Worm (Caenorhabditis elegans) whole organism, L4/young adult: ENCODE data around the gene nhr-111.

Experiments used
- W03F9.2 ChIP-seq: fragments of 150-350 bp; optimal IDR thresholded peaks from 2 replicates; lab custom pipeline; 2014; ENCODE audit warnings: missing biosample characterization, missing genetic modification characterization
- dao-5 ChIP-seq: sonication (generic microtip); optimal IDR thresholded peaks from 2 replicates; lab custom pipeline; 2016; ENCODE audit warnings: missing genotype, missing genetic modification characterization, moderate library complexity, missing compliant biosample characterization
- him-1 ChIP-seq: sonication (generic microtip); optimal IDR thresholded peaks from 2 replicates; lab custom pipeline; 2016; ENCODE audit warnings: missing genotype, missing genetic modification reagents, missing genetic modification characterization, missing compliant biosample characterization

The nhr-111 gene

DNA sequence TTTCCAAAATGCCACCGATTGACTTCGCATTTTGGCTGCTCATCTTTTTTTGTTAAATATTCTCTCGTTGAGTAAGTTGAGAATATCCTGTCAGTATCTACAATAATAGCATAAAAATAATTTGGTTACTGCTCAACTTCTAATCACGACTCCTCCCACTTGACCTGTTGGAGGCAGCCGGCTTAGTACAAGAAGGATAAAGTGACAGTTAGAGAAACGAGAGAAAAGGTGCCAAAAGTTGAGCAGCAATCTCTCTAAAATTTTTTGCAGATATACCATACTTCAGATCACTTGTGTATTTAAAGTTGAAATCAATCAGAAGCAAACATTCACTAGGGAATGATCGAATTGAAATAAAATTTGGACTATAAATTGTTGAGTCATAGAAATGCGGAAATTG is at the start of gene nhr-111:
TSS of gene nhr-111 (minus strand) at position 101 of the 400 bp plus-strand sequence.
- no peak for TF ChIP-seq dao-5 (tag; lab: Kevin White, UChicago)
- no peak for TF ChIP-seq W03F9.2 (tag; lab: Kevin White, UChicago)
- TF ChIP-seq him-1: no peak

DNA sequence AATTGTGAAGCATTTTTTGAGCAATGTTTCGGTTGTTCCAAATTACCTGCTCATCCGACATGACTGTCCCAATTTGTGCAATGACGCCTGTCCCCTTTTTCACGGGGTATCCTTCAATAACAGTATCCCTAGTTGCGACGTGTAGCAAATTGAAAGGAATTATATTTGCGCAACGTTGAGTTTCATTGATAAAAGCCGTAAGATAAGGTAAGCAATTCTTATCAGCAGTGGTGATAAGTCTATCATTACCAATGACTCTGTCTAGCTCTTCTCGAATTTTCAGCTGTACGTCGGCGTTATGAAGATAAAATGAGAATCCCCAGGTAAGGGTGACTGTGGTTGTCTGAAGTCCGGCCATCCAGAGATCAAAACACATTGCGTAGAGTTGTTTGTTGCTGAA is 49.5 kb upstream of the nhr-111 start:
- TF ChIP-seq him-1 (no peak), W03F9.2 (tag; lab: Kevin White, UChicago) (no peak), dao-5 (tag; lab: Kevin White, UChicago) (no peak)

DNA sequence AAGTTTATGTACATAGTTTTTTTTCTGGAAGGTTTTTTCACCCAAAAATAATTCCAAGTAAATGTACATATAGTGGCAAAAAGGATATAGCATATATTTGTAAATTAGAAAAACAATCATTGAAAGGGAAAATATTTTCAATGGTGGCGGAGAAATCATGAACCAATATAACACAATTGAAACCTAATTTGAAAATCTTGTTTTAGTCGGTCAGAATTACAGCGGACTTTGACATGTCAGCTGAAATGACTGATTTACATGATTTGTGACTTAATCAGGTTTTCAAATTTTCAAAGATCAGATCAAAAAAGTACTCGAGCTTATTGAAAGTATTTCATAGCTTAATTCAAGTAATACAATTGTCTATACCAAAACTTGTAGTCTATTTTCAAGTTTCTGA is 47.1 kb upstream of the nhr-111 start, which contains the start of gene K05D4.9:
TSS of gene K05D4.9 (minus strand) at position 101 of the 400 bp plus-strand sequence.
- TF ChIP-seq W03F9.2 (tag; lab: Kevin White, UChicago) (no peak), dao-5 (tag; lab: Kevin White, UChicago) (no peak), him-1 (no peak)

DNA sequence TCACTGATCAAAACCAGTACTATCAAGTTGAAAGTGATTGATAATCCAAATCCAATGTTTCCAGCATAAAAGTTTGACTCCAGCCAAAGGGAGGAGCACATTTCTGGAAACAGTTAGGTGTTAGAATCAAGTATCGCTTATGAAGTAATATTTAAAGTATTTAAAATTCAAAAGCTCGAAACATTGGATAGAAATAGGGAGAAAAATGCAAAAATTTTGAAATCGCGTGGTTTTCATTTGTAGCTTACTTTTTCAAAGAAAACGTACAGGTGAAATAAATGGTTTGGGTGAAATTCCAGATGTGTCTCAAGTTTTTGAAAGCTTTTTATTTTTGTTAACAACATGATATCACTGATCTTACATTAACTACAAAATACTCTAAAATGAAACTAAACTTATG is 44.4 kb upstream of the nhr-111 start, which contains the start of gene str-111:
TSS of gene str-111 (minus strand) at position 101 of the 400 bp plus-strand sequence.
- TF ChIP-seq dao-5 (tag; lab: Kevin White, UChicago) (no peak), W03F9.2 (tag; lab: Kevin White, UChicago) (no peak), him-1 (no peak)

DNA sequence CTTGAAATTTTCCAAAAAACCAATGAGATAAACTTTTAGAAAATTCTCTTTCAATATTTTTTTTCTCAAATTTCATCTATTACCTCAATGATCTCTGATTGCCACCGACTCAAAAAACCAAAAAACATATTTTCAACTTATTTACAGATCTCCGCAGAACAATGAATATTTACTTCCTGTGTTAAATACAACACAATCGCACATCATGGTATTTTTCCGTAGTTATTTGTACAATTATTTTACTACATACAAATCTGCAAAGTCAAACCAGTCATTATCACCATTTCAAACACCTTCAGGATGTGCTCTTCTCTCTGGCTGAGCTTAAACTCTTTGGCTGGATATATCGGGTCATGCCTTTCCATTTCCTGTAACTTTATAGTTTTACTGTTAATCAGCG is 41.3 kb upstream of the nhr-111 start, which contains the start of gene str-108:
TSS of gene str-108 (plus strand) at position 301 of the 400 bp plus-strand sequence.
- no peak for TF ChIP-seq him-1
- no peak for TF ChIP-seq dao-5 (tag; lab: Kevin White, UChicago)
- TF ChIP-seq W03F9.2 (tag; lab: Kevin White, UChicago): no peak

DNA sequence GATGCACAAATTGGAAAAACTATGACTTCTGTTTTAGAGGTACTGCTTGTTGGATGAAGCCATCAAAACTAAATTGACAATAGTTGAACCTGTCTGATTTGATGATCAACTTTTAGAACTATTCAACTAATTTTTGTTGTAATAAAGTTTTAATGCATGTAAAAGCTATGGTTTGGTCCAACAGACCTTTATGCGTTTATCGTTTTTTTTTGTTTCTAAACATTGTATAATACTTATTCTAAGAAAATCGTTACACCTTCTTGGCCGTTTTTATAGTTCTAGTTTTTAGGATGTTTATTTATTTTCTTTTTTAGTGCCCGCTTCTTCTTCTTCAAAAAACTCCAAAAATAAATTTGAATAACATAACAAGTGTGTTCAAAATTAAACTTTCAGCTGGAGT is 39.1 kb upstream of the nhr-111 start, which contains the start of gene F10A3.12:
TSS of gene F10A3.12 (plus strand) at position 301 of the 400 bp plus-strand sequence.
- TF ChIP-seq W03F9.2 (tag; lab: Kevin White, UChicago) (no peak), dao-5 (tag; lab: Kevin White, UChicago) (no peak), him-1 (no peak)

DNA sequence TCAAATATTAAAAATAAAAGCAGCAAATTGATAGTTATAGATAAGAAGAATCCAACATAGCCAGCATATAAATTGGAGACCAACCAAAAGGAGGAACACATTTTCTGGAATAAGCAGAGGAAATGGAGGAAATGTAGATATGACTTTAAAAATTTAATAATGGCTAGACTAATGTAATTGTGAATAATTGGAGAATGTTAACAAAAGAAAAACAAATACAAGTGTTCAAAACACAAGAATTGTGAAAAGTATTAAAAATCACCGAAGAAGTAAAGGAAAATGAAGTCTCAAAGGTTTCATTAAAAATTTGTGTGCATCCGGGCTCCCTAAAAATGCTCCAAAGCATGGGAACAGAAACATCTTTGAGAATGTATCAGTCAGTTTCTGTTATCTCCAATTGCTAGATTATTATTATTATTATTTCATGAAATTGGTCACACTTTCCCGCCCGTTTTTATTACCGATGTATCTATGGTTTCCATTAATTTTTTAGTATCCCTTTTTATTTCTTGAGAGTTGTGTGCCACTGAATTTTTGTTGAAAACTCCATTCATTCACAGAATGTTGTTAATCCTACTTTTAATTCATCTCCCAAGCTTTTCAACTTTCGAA is 37.6 kb upstream of the nhr-111 start, which contains the start of the genes str-109 and F10A3.11:
TSS of gene str-109 (minus strand) at position 101 of the 612 bp plus-strand sequence.
TSS of gene F10A3.11 (plus strand) at position 562 of the 612 bp plus-strand sequence.
- TF ChIP-seq dao-5 (tag; lab: Kevin White, UChicago) (no peak), W03F9.2 (tag; lab: Kevin White, UChicago) (no peak), him-1 (no peak)

DNA sequence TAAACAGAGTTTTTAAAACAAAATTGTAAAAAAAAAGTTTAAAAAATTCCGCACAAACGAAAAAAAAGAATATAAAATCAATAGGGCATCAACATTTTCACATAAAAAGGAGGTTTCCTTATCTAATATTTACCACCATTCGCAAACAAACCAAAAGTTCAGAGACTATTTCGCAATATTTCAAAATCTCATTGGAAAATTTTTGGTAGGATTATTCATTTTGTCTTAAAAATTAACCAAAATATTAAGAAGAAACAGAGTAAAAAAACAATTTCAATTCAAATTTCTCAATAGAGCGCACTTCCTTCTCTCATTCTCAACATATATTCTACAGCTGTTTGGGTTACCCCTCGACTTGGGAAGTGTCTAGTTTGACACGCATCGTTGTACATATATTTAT is 35.4 kb upstream of the nhr-111 start:
- no peak for TF ChIP-seq W03F9.2 (tag; lab: Kevin White, UChicago)
- TF ChIP-seq him-1: no peak
- TF ChIP-seq dao-5 (tag; lab: Kevin White, UChicago): no peak

DNA sequence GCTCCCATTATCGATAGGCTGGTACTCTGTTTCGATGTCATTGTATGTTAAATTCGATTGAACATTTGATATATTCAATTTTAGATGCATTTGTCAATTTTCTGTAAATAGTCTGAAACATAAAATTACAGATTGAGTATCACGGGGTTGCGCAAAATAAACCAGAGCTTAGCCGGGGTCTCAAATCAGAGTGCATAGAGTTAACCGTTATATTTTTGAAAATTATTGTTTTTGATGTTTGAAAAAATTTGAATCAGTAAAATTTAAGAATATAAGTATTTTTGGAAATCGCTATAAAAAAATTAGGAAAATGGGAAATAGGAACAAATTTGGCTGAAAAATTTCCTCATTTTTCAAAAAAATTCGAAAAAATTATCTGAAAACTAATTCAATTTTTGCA is 35.0 kb upstream of the nhr-111 start, which contains the start of gene F10A3.17:
TSS of gene F10A3.17 (minus strand) at position 101 of the 400 bp plus-strand sequence.
- TF ChIP-seq dao-5 (tag; lab: Kevin White, UChicago) (no peak), him-1 (no peak), W03F9.2 (tag; lab: Kevin White, UChicago) (no peak)

DNA sequence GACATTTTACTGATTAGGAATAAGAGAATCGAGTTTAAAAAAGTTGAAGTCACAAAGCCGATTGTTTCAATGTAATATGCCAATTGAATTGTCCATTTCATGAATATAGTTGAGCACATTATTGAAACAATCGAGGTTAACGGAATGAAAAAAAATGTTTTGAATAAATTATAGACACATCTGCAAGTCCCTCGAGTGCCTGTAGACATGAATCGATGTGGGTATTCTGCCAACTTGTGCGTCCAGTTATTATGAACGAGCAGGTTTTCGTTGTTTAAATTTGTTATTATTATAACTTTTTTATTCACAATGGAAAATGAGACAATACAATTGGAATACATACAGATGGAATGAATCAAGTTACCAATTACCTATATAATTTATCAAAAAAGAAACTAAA is 33.8 kb upstream of the nhr-111 start, which contains the start of gene str-99:
TSS of gene str-99 (minus strand) at position 101 of the 400 bp plus-strand sequence.
- TF ChIP-seq W03F9.2 (tag; lab: Kevin White, UChicago) (no peak), dao-5 (tag; lab: Kevin White, UChicago) (no peak), him-1 (no peak)

DNA sequence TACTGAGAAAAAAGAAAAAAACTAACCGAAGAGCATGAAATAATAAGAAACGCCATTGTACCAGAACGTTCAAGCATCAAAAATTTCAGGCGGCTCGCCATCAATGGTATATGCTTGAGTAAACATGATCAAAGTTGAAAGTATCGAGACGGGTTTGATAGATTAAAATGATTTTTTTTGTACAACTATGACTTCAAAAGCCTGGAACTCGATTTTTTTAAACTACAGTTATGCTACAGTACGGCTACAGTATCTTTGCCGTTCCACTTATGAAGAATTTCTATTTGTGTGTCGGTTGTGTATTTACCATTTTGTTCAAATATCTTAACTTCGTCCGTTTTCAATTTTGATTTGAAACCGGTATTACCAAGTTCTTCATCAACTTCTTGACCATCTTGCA is 30.5 kb upstream of the nhr-111 start, which contains the start of gene str-97:
TSS of gene str-97 (minus strand) at position 101 of the 400 bp plus-strand sequence.
- TF ChIP-seq dao-5 (tag; lab: Kevin White, UChicago) (no peak), him-1 (no peak), W03F9.2 (tag; lab: Kevin White, UChicago) (no peak)

DNA sequence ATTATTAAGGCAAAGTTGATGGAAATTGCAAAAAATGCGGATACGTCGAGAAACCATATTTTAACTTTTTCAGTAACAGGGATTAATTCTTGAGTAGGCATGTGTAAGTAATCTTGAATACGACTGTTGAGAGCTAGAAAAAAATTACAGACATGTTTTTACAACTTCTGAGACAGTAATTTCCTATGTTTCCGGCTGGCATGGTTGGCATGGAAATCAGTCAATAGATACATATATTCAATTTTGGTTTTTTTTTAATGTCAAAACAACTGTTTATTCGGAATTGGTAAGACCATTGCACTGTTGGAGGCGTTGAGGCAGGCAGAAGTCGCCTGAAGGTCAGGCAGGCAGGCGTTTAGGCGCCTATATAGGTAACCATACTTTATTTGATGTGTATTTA is 28.7 kb upstream of the nhr-111 start, which contains the start of gene str-254:
TSS of gene str-254 (minus strand) at position 101 of the 400 bp plus-strand sequence.
- no peak for TF ChIP-seq him-1
- no peak for TF ChIP-seq dao-5 (tag; lab: Kevin White, UChicago)
- no peak for TF ChIP-seq W03F9.2 (tag; lab: Kevin White, UChicago)

DNA sequence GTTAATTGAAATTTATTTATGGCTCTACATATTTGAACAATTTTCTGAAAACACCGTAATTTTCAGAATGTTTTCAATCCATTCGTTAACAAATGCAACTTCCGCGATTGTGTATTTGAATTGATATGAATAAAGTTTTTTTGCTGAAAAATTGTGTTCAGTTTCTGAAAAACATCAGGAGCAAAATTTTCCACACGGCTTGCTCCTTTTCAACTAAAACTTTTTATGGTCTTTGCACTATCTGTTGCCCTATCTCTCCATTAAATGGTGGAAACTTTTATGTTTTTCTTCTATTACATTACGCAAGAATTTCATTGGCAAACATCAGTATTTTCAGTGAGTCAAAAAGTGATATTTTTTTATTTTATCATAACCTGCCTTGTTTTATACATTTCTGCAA is 24.2 kb upstream of the nhr-111 start, which contains the start of gene F10A3.4:
TSS of gene F10A3.4 (plus strand) at position 301 of the 400 bp plus-strand sequence.
- TF ChIP-seq dao-5 (tag; lab: Kevin White, UChicago) (no peak), W03F9.2 (tag; lab: Kevin White, UChicago) (no peak), him-1 (no peak)

DNA sequence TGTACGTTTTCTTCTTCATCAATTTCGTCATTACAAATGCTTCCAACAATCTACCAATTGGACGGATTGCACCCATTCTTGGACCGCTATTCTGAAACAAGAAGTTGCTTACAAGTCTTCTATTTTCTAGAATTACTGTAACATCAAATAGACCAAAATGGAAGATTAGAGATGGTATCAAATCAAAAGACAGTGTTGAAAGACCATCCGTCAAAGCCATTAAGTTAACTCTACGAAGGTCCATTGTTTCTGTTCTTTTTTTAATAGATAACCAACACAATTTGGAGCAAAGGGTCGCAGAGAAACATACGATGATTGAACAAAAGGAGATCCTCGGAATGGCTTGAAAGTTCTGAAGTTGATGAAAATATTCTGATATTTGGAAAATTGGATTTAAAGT is 20.4 kb upstream of the nhr-111 start:
- TF ChIP-seq dao-5 (tag; lab: Kevin White, UChicago) (no peak), W03F9.2 (tag; lab: Kevin White, UChicago) (no peak), him-1 (no peak)
